Worm (Caenorhabditis elegans): ENCODE measurements around the gene srh-72.

DNA sequence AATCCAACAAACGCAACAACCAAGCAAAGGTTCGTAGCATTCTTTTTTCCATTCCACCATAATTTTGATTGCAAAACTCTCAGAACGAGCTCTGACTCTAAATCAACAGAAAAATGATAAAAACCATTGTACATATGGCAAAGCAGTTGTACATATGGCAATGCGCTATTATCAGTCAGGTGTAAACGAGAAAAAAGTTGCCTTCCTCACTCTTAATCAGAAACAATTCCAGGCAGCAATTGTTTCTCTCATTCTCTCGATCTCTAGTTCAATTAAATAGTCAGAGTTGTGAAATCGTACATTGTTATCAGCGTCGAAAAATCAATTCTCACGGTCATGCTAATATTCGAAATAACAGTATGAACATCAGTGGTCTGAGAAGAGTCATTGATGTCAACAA lies 18.6 kb downstream of the srh-72 start:
- TF ChIP-seq lsy-2 (tag; optimal IDR thresholded peaks at IDR 0.05) (no peak), nhr-76 (tag; optimal IDR thresholded peaks at IDR 0.05) (no peak), skn-1 (tag; optimal IDR thresholded peaks at IDR 0.05) (no peak), mdt-29 (GFP tag; IDR thresholded peaks at IDR 0.05) (no peak), daf-12 (tag; optimal IDR thresholded peaks at IDR 0.05) (no peak)
